Fruit fly (Drosophila melanogaster) S2 (cell line): Measurements from ENCODE around the gene brv3.

ENCODE experiments used
- CG8478 ChIP-seq: fragments of >200 bp; optimal IDR thresholded peaks from 2 replicates; lab custom pipeline; 2018
- CTCF ChIP-seq, 2 experiments: fragments of >200 bp; optimal IDR thresholded peaks; 2 replicates each; lab custom pipeline; 2018

DNA sequence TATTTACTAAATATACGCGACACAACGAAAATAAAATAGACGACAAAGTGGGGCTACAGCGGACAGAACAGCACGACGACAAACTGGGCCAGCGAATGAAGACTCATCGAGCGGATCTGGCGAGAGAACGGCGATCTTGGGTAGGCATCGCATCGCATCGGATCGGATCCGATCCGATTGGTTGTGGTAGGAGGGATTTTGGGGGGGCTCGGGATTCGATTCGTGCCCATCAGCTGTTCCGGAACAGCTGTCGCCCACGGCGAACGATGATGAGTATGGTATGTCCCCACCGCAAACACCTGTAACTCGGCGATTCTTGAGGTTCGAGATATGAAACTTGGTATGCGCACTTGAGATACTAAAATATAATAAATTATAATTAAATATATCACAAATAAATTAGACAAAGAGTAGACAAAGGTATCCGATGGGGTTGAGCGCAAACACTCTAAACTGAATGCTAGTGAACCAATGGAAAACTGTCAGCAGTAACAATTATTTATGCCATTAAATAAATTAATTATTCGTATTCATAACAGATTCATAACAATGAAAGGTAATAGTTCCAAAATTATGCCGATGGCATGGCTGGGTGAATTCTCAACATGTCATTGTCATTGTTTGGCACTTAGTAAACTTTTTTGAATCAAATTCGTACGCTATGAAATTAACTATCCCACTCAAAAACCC is 43.9 kb downstream of the brv3 start, which contains the start of the genes Vha36-3 and AANATL7:
- TF ChIP-seq CTCF (optimal IDR thresholded peaks at IDR 0.05; lab: Kevin White, UChicago) (no peak), CG8478 (no peak)
